Fruit fly (Drosophila melanogaster) whole organism, embryonic: ENCODE data around the gene Hsp70Aa.

ENCODE experiments used
- CG3838 ChIP-seq: fragments of 200-800 bp; sonication (Bioruptor generic); optimal IDR thresholded peaks from 3 replicates; lab custom pipeline; 2016; ENCODE audit warnings: missing biosample characterization, missing genetic modification characterization
- CG43689 ChIP-seq: fragments of 200-800 bp; sonication (Bioruptor generic); IDR thresholded peaks from 2 replicates; pipeline ENCODE4 v1.3.6; 2022; ENCODE audit warnings: missing biosample characterization, missing genetic modification characterization
- Ets65A ChIP-seq: fragments of 200-800 bp; sonication (Bioruptor generic); peaks from one replicate; lab custom pipeline; 2016; ENCODE audit warnings: missing biosample characterization, missing genetic modification characterization
- H15 ChIP-seq: fragments of 200-800 bp; sonication (Bioruptor generic); IDR thresholded peaks from 3 replicates; pipeline ENCODE4 v1.3.6; 2022; ENCODE audit warnings: missing biosample characterization, missing genetic modification characterization
- btn ChIP-seq: fragments of 200-800 bp; sonication (Bioruptor generic); optimal IDR thresholded peaks from 2 replicates; lab custom pipeline; 2016; ENCODE audit warnings: missing biosample characterization, missing genetic modification characterization
- dmrt11E ChIP-seq: fragments of 200-800 bp; sonication (Bioruptor generic); optimal IDR thresholded peaks from 3 replicates; lab custom pipeline; 2018; ENCODE audit warnings: missing biosample characterization, mild to moderate bottlenecking, missing genetic modification characterization, moderate library complexity
- esg ChIP-seq: fragments of 200-800 bp; sonication (Bioruptor generic); conservative IDR thresholded peaks from 2 replicates; pipeline ENCODE4 v1.3.6; 2022; ENCODE audit warnings: missing biosample characterization, missing genetic modification characterization
- nom ChIP-seq: fragments of 200-800 bp; sonication (Bioruptor generic); optimal IDR thresholded peaks from 2 replicates; lab custom pipeline; 2017; ENCODE audit warnings: missing biosample characterization, missing genetic modification characterization, mild to moderate bottlenecking, moderate library complexity, missing genetic modification reagents
- sim ChIP-seq: fragments of 200-800 bp; sonication (Bioruptor generic); IDR thresholded peaks from 2 replicates; pipeline ENCODE4 v1.3.6; 2022; ENCODE audit warnings: missing biosample characterization, missing genetic modification characterization
- twi ChIP-seq: fragments of 200-800 bp; optimal IDR thresholded peaks from 2 replicates; lab custom pipeline; 2019; ENCODE audit warnings: missing biosample characterization, mild to moderate bottlenecking, missing genetic modification characterization, moderate library complexity

- TF ChIP-seq btn (GFP tag; lab: Kevin White, UChicago) (no peak), twi (tag; lab: Kevin White, UChicago) (no peak), esg (GFP tag; lab: Robert Waterston, UW) (no peak), sim (GFP tag; lab: Robert Waterston, UW) (no peak), dmrt11E (tag; lab: Kevin White, UChicago) (no peak), H15 (no peak), CG3838 (GFP tag; lab: Kevin White, UChicago) (no peak), nom (GFP tag; lab: Kevin White, UChicago) (no peak), Ets65A (no peak), CG43689 (GFP tag; lab: Robert Waterston, UW) (no peak)
Measured at dm6 chr3R:11949387-11950029, 6.8 kb downstream of the Hsp70Aa start, which contains the start of gene CG31211.
